Worm (Caenorhabditis elegans) whole organism, midembryonic: ENCODE measurements around the gene col-111.

Source experiments
- T22C8.4 ChIP-seq: fragments of 200-800 bp; sonication (Bioruptor generic); IDR thresholded peaks from 2 replicates; pipeline ENCODE4 v1.3.6; 2022; ENCODE audit warnings: missing genetic modification characterization, missing compliant biosample characterization
- cog-1 ChIP-seq: sonication (generic microtip); optimal IDR thresholded peaks from 2 replicates; lab custom pipeline; 2016; ENCODE audit warnings: missing genetic modification characterization, missing compliant biosample characterization
- flt-1 ChIP-seq: fragments of 200-800 bp; sonication (Bioruptor generic); IDR thresholded peaks from 2 replicates; pipeline ENCODE4 v1.3.6; 2022; ENCODE audit warnings: missing genetic modification characterization, missing compliant biosample characterization
- klf-2 ChIP-seq: fragments of 200-800 bp; sonication (Bioruptor generic); conservative IDR thresholded peaks from 2 replicates; pipeline ENCODE4 v1.3.6; 2022; ENCODE audit warnings: missing genetic modification reagents, missing genetic modification characterization, missing compliant biosample characterization
- med-1 ChIP-seq: sonication (generic microtip); optimal IDR thresholded peaks from 2 replicates; lab custom pipeline; 2017; ENCODE audit warnings: missing genetic modification characterization, mild to moderate bottlenecking, missing compliant biosample characterization, antibody characterized with exemption, missing genetic modification reagents; ENCODE audit not compliant: insufficient read depth
- ref-1 ChIP-seq: fragments of 200-800 bp; sonication (Bioruptor generic); conservative IDR thresholded peaks from 2 replicates; pipeline ENCODE4 v1.3.6; 2022; ENCODE audit warnings: missing genetic modification reagents, missing genetic modification characterization, missing compliant biosample characterization
- tab-1 ChIP-seq: fragments of 200-800 bp; sonication (Bioruptor generic); IDR thresholded peaks from 2 replicates; pipeline ENCODE4 v1.3.6; 2022; ENCODE audit warnings: missing genetic modification characterization, missing compliant biosample characterization
- ztf-23 ChIP-seq: fragments of 200-800 bp; sonication (Bioruptor generic); IDR thresholded peaks from 2 replicates; pipeline ENCODE4 v1.3.6; 2022; ENCODE audit warnings: missing genetic modification reagents, missing genetic modification characterization, missing compliant biosample characterization
- ztf-29 ChIP-seq: fragments of 200-800 bp; sonication (Bioruptor generic); IDR thresholded peaks from 2 replicates; pipeline ENCODE4 v1.3.6; 2022; ENCODE audit warnings: missing genetic modification reagents, missing genetic modification characterization, missing compliant biosample characterization

col-111 gene

ce11 chrIV:4678718-4679117 is 20.9 kb upstream of the col-111 start, which contains the start of gene kin-36:
Gene kin-36 (plus strand): TSS chrIV:4679018.
- no peak for TF ChIP-seq klf-2 (GFP tag; lab: Robert Waterston, UW)
- no peak for TF ChIP-seq med-1 (GFP tag; lab: Kevin White, UChicago)

- TF ChIP-seq T22C8.4, result no peak
- no peak for TF ChIP-seq ref-1
- no peak for TF ChIP-seq klf-2 (GFP tag; lab: Robert Waterston, UW)
- no peak for TF ChIP-seq ztf-29
- TF ChIP-seq flt-1 (GFP tag; lab: Robert Waterston, UW), result no peak
- no peak for TF ChIP-seq ztf-23 (GFP tag; lab: Robert Waterston, UW)
- TF ChIP-seq tab-1 (GFP tag; lab: Robert Waterston, UW), result no peak
- TF ChIP-seq cog-1 (tag; lab: Kevin White, UChicago), result no peak
- no peak for TF ChIP-seq med-1 (GFP tag; lab: Kevin White, UChicago)
These were observed 16.5 kb upstream of the col-111 start for ce11 chrIV:4674322-4674721.

ce11 chrIV:4673332-4673731 is 15.6 kb upstream of the col-111 start:
- TF ChIP-seq T22C8.4 (no peak), ztf-23 (GFP tag; lab: Robert Waterston, UW) (no peak), cog-1 (tag; lab: Kevin White, UChicago) (no peak), klf-2 (GFP tag; lab: Robert Waterston, UW) (no peak), ref-1 (no peak), flt-1 (GFP tag; lab: Robert Waterston, UW) (no peak), med-1 (GFP tag; lab: Kevin White, UChicago) (no peak), ztf-29 (no peak), tab-1 (GFP tag; lab: Robert Waterston, UW) (no peak)

- TF ChIP-seq med-1 (GFP tag; lab: Kevin White, UChicago) (no peak), ztf-23 (GFP tag; lab: Robert Waterston, UW) (no peak), klf-2 (GFP tag; lab: Robert Waterston, UW) (no peak), flt-1 (GFP tag; lab: Robert Waterston, UW) (no peak), cog-1 (tag; lab: Kevin White, UChicago) (no peak), T22C8.4 (no peak), ref-1 (no peak)
These were observed 11.5 kb upstream of the col-111 start, which contains the start of gene F29B9.12 for ce11 chrIV:4669242-4669641. Gene F29B9.12 (plus strand): TSS chrIV:4669542.

- TF ChIP-seq ref-1, result no peak
- TF ChIP-seq cog-1 (tag; lab: Kevin White, UChicago), result no peak
- no peak for TF ChIP-seq flt-1 (GFP tag; lab: Robert Waterston, UW)
- no peak for TF ChIP-seq T22C8.4
- TF ChIP-seq tab-1 (GFP tag; lab: Robert Waterston, UW), result no peak
- TF ChIP-seq ztf-23 (GFP tag; lab: Robert Waterston, UW), result no peak
- TF ChIP-seq ztf-29, result no peak
- TF ChIP-seq med-1 (GFP tag; lab: Kevin White, UChicago), result no peak
- TF ChIP-seq klf-2 (GFP tag; lab: Robert Waterston, UW), result no peak
These were observed 10.1 kb upstream of the col-111 start for ce11 chrIV:4667835-4668234.

- TF ChIP-seq ztf-29 (no peak), cog-1 (tag; lab: Kevin White, UChicago) (no peak), klf-2 (GFP tag; lab: Robert Waterston, UW) (no peak), tab-1 (GFP tag; lab: Robert Waterston, UW) (no peak), med-1 (GFP tag; lab: Kevin White, UChicago) (no peak), ref-1 (no peak), ztf-23 (GFP tag; lab: Robert Waterston, UW) (no peak), flt-1 (GFP tag; lab: Robert Waterston, UW) (no peak), T22C8.4 (no peak)
These were observed 9.6 kb upstream of the col-111 start for ce11 chrIV:4667383-4667782.

- TF ChIP-seq tab-1 (GFP tag; lab: Robert Waterston, UW) (no peak), ztf-23 (GFP tag; lab: Robert Waterston, UW) (no peak), T22C8.4 (no peak), med-1 (GFP tag; lab: Kevin White, UChicago) (no peak), klf-2 (GFP tag; lab: Robert Waterston, UW) (no peak), cog-1 (tag; lab: Kevin White, UChicago) (no peak), flt-1 (GFP tag; lab: Robert Waterston, UW) (no peak), ref-1 (no peak), ztf-29 (no peak)
These were observed 7.3 kb upstream of the col-111 start, which contains the start of gene F29B9.1 for ce11 chrIV:4665079-4665478. Gene F29B9.1 (plus strand): TSS chrIV:4665379.

ce11 chrIV:4660151-4661041 is 2.6 kb upstream of the col-111 start, which contains the start of the genes F29B9.11 and jmjd-1.2:
Gene F29B9.11 (minus strand): TSS chrIV:4660201.
Gene jmjd-1.2 (plus strand): TSS chrIV:4660991.
- TF ChIP-seq med-1 (GFP tag; lab: Kevin White, UChicago), result no peak
- no peak for TF ChIP-seq ref-1
- TF ChIP-seq ztf-23 (GFP tag; lab: Robert Waterston, UW), result peak; percentile 84
- TF ChIP-seq ztf-29, result peak; percentile 57; the same call in 1 of the 2 replicates
- 0 out of 2 replicates have a peak, but pooled peaks have one; percentile 24 for TF ChIP-seq klf-2 (GFP tag; lab: Robert Waterston, UW)
- peak; percentile 86 for TF ChIP-seq flt-1 (GFP tag; lab: Robert Waterston, UW)
- peak; percentile 88 for TF ChIP-seq cog-1 (tag; lab: Kevin White, UChicago)
- TF ChIP-seq tab-1 (GFP tag; lab: Robert Waterston, UW), result no peak
- TF ChIP-seq T22C8.4, result peak; percentile 41; the same call in 1 of the 2 replicates

- TF ChIP-seq T22C8.4, result no peak
- no peak for TF ChIP-seq cog-1 (tag; lab: Kevin White, UChicago)
- TF ChIP-seq med-1 (GFP tag; lab: Kevin White, UChicago), result no peak
- TF ChIP-seq ref-1, result no peak
- TF ChIP-seq tab-1 (GFP tag; lab: Robert Waterston, UW), result no peak
- TF ChIP-seq ztf-23 (GFP tag; lab: Robert Waterston, UW), result no peak
- no peak for TF ChIP-seq ztf-29
- TF ChIP-seq klf-2 (GFP tag; lab: Robert Waterston, UW), result no peak
- TF ChIP-seq flt-1 (GFP tag; lab: Robert Waterston, UW), result no peak
These were observed 1.5 kb upstream of the col-111 start, which contains the start of gene mrps-21 for ce11 chrIV:4659277-4659676. Gene mrps-21 (minus strand): TSS chrIV:4659517.
